Fruit fly (Drosophila melanogaster) whole organism, embryonic: Measurements from ENCODE around the gene Rabex-5.

ENCODE experiments used
- Atf-2 ChIP-seq: fragments of 200-800 bp; sonication (Bioruptor generic); optimal IDR thresholded peaks from 2 replicates; lab custom pipeline; 2016; ENCODE audit warnings: missing biosample characterization, missing genetic modification characterization
- CG2116 ChIP-seq: fragments of 200-800 bp; sonication (Bioruptor generic); optimal IDR thresholded peaks from 3 replicates; lab custom pipeline; 2018; ENCODE audit warnings: missing biosample characterization, mild to moderate bottlenecking, missing genetic modification characterization
- CG6765 ChIP-seq: fragments of 200-800 bp; sonication (Bioruptor generic); optimal IDR thresholded peaks from 3 replicates; lab custom pipeline; 2017; ENCODE audit warnings: missing biosample characterization, mild to moderate bottlenecking, missing genetic modification characterization
- CG8478 ChIP-seq: fragments of >200 bp; optimal IDR thresholded peaks from 2 replicates; lab custom pipeline; 2018
- Meics ChIP-seq: fragments of 200-800 bp; sonication (Bioruptor generic); optimal IDR thresholded peaks from 2 replicates; lab custom pipeline; 2017; ENCODE audit warnings: missing biosample characterization, mild to moderate bottlenecking, missing genetic modification characterization
- Sry-β ChIP-seq: fragments of 200-800 bp; sonication (Bioruptor generic); optimal IDR thresholded peaks from 2 replicates; lab custom pipeline; 2018; ENCODE audit warnings: missing biosample characterization, mild to moderate bottlenecking, missing genetic modification characterization, moderate library complexity
- Ssrp ChIP-seq: fragments of 200-800 bp; sonication (Bioruptor generic); optimal IDR thresholded peaks from 2 replicates; lab custom pipeline; 2018; ENCODE audit warnings: missing biosample characterization, mild to moderate bottlenecking, missing genetic modification characterization, moderate library complexity
- Stat92E ChIP-seq, 3 experiments: fragments of >200 bp in 2 of 3; fragments of 200-800 bp in 1 of 3; sonication (Bioruptor generic) in 1 of 3; optimal IDR thresholded peaks; 2 replicates each; lab custom pipeline; 2017 to 2019; ENCODE audit warnings: missing biosample characterization in 3 of 3, missing genetic modification characterization in 3 of 3, mild to moderate bottlenecking in 1 of 3, moderate library complexity in 1 of 3
- dpn ChIP-seq, 2 experiments: fragments of 200-800 bp; sonication (Bioruptor generic); optimal IDR thresholded peaks; 3 replicates each; lab custom pipeline; 2016; ENCODE audit warnings: missing biosample characterization in 2 of 2, missing genetic modification characterization in 2 of 2
- insv ChIP-seq, 2 experiments: fragments of 200-800 bp; sonication (Bioruptor generic); optimal IDR thresholded peaks; 3 replicates each; lab custom pipeline; 2016 to 2018; ENCODE audit warnings: missing biosample characterization in 2 of 2, missing genetic modification characterization in 2 of 2
- nerfin-2 ChIP-seq: fragments of 200-800 bp; sonication (Bioruptor generic); IDR thresholded peaks from 2 replicates; pipeline ENCODE4 v1.3.6; 2022; ENCODE audit warnings: missing biosample characterization, missing genetic modification characterization; ENCODE audit not compliant: partially characterized antibody
- pfk ChIP-seq: fragments of 200-800 bp; sonication (Bioruptor generic); optimal IDR thresholded peaks from 2 replicates; lab custom pipeline; 2018; ENCODE audit warnings: missing biosample characterization, mild to moderate bottlenecking, missing genetic modification characterization, moderate library complexity
- zfh2 ChIP-seq: fragments of 200-800 bp; sonication (Bioruptor generic); optimal IDR thresholded peaks from 2 replicates; lab custom pipeline; 2016; ENCODE audit warnings: missing biosample characterization, missing genetic modification characterization

DNA sequence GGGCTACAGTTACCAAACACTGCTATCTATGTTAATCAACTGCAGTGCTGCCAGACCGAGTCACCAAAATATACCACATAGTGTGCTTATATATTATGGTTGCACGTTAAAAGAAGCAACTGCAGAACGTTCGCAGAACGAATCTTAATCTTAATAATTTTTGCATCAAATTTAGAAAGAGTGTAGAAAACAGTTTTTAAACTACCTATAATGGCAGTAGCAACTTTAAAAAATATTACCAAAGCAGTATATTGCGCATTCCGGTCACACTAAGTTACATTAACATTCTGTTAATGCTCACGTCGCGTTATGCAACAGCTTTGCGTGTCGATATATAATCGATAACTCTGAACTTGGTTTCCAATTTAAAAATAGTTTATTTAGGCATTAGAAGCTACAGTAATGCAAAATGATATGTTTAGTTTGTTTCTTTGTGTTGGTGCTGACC is 46.4 kb downstream of the Rabex-5 start, which contains the start of gene indra:
- TF ChIP-seq zfh2 (peak; percentile 74), Stat92E (GFP tag; optimal IDR thresholded peaks at IDR 0.05; lab: Kevin White, UChicago) (no peak), nerfin-2 (GFP tag; lab: Robert Waterston, UW) (no peak), insv (GFP tag; optimal IDR thresholded peaks at IDR 0.05; lab: Kevin White, UChicago) (peak in 1 of 2 experiments; percentile 54), Atf-2 (GFP tag; lab: Kevin White, UChicago) (peak; percentile 13), pfk (GFP tag; lab: Kevin White, UChicago) (no peak), Meics (no peak), CG2116 (GFP tag; lab: Kevin White, UChicago) (peak; percentile 97), CG8478 (lab: Kevin White, UChicago) (no peak), CG6765 (no peak), Ssrp (peak; percentile 53), dpn (GFP tag; optimal IDR thresholded peaks at IDR 0.05; lab: Kevin White, UChicago) (peak; percentile 65 to 66), Sry-β (no peak)
